Fruit fly (Drosophila melanogaster): ENCODE data around the gene CG18789.

CG18789 gene

dm6 chr2L:11990458-11991065, 4.7 kb downstream of the CG18789 start, which contains the start of gene escl (continued):
- TF ChIP-seq org-1 (GFP tag; optimal IDR thresholded peaks at IDR 0.05) (no peak), CG30020 (tag; optimal IDR thresholded peaks at IDR 0.05) (no peak), CG17802 (tag; optimal IDR thresholded peaks at IDR 0.05) (no peak), unc-4 (GFP tag; IDR thresholded peaks at IDR 0.05; ENCODE audit: partially characterized antibody) (0 out of 2 replicates have a peak, but pooled peaks have one; percentile 24), CG17568 (GFP tag; optimal IDR thresholded peaks at IDR 0.05) (no peak), Meics (GFP tag; optimal IDR thresholded peaks at IDR 0.05) (no peak), gcm2 (GFP tag; optimal IDR thresholded peaks at IDR 0.05) (no peak), CG12071 (GFP tag; optimal IDR thresholded peaks at IDR 0.05) (no peak), NK7.1 (GFP tag; optimal IDR thresholded peaks at IDR 0.05) (no peak), ftz-f1 (GFP tag; optimal IDR thresholded peaks at IDR 0.05) (no peak), yki (optimal IDR thresholded peaks at IDR 0.05) (no peak), Chrac-16 (GFP tag; optimal IDR thresholded peaks at IDR 0.05) (no peak), Rfx (GFP tag; IDR thresholded peaks at IDR 0.05) (no peak), CG17829 (tag; optimal IDR thresholded peaks at IDR 0.05) (no peak), ewg (GFP tag; optimal IDR thresholded peaks at IDR 0.05) (peak; percentile 55), CG3281 (GFP tag; optimal IDR thresholded peaks at IDR 0.05) (peak; percentile 94), CG13287 (GFP tag; IDR thresholded peaks at IDR 0.05; ENCODE audit: partially characterized antibody) (peak; percentile 50), ttk (GFP tag; IDR thresholded peaks at IDR 0.05) (no peak), Med (GFP tag) (peak; percentile 71), gce (GFP tag; IDR thresholded peaks at IDR 0.05) (no peak), Dll (GFP tag; IDR thresholded peaks at IDR 0.05; ENCODE audit: partially characterized antibody) (no peak), chif (GFP tag; optimal IDR thresholded peaks at IDR 0.05) (no peak), CG6813 (GFP tag; optimal IDR thresholded peaks at IDR 0.05) (no peak), CG14050 (GFP tag; IDR thresholded peaks at IDR 0.05) (no peak), caup (GFP tag; optimal IDR thresholded peaks at IDR 0.05; ENCODE audit: severe bottlenecking) (no peak), Drgx (GFP tag; IDR thresholded peaks at IDR 0.05) (no peak), Blimp-1 (GFP tag; optimal IDR thresholded peaks at IDR 0.05) (no peak), CG18764 (GFP tag; optimal IDR thresholded peaks at IDR 0.05) (no peak), NFAT (GFP tag; IDR thresholded peaks at IDR 0.05) (0 out of 2 replicates have a peak, but pooled peaks have one; percentile 9), CG31388 (GFP tag; optimal IDR thresholded peaks at IDR 0.05) (no peak), wek (GFP tag; optimal IDR thresholded peaks at IDR 0.05) (no peak), vvl (GFP tag; IDR thresholded peaks at IDR 0.05) (peak; percentile 90), CG1529 (GFP tag; optimal IDR thresholded peaks at IDR 0.05) (no peak), row (GFP tag; IDR thresholded peaks at IDR 0.05) (peak; percentile 24; the same call in 1 of the 3 replicates), so (GFP tag; IDR thresholded peaks at IDR 0.05) (no peak), PHDP (tag; optimal IDR thresholded peaks at IDR 0.05) (no peak)

- TF ChIP-seq Kr (GFP tag; optimal IDR thresholded peaks at IDR 0.05) (no peak), MBD-R2 (GFP tag; IDR thresholded peaks at IDR 0.05) (peak; percentile 71), Ptx1 (GFP tag; IDR thresholded peaks at IDR 0.05) (no peak), sd (tag; optimal IDR thresholded peaks at IDR 0.05) (no peak), CG13287 (GFP tag; IDR thresholded peaks at IDR 0.05; ENCODE audit: partially characterized antibody) (peak; percentile 58), E2f1 (GFP tag; IDR thresholded peaks at IDR 0.05) (no peak), amos (GFP tag; IDR thresholded peaks at IDR 0.05; ENCODE audit: partially characterized antibody) (peak; percentile 35; the same call in 1 of the 2 replicates), BtbVII (GFP tag; optimal IDR thresholded peaks at IDR 0.05) (no peak), BEAF-32 (GFP tag; optimal IDR thresholded peaks at IDR 0.05) (peak; percentile 39), hth (optimal IDR thresholded peaks at IDR 0.05) (no peak), B-H2 (GFP tag; optimal IDR thresholded peaks at IDR 0.05) (no peak), Dll (GFP tag; IDR thresholded peaks at IDR 0.05; ENCODE audit: partially characterized antibody) (0 out of 4 replicates have a peak, but pooled peaks have one; percentile 29), zen (tag; optimal IDR thresholded peaks at IDR 0.05) (peak; percentile 7), CG16813 (GFP tag; IDR thresholded peaks at IDR 0.05; ENCODE audit: partially characterized antibody) (peak; percentile 31; the same call in 1 of the 3 replicates), bigmax (GFP tag; optimal IDR thresholded peaks at IDR 0.05) (no peak), Poxn (GFP tag; IDR thresholded peaks at IDR 0.05) (no peak), CG17829 (tag; optimal IDR thresholded peaks at IDR 0.05) (peak; percentile 11), CG34376 (GFP tag; optimal IDR thresholded peaks at IDR 0.05) (peak; percentile 15)
These were observed 5.5 kb downstream of the CG18789 start, which contains the start of the genes zuc and dgt2 for dm6 chr2L:11989729-11990128. Gene zuc (minus strand): TSS chr2L:11989882. Gene dgt2 (plus strand): TSS chr2L:11989936.
